Worm (Caenorhabditis elegans) whole organism, L3 larva: ENCODE data around the gene comt-3.
"Not testable (repeated sequence)": the region's sequence is repeated elsewhere in the genome, so short reads cannot be mapped to it uniquely, and the experiment has no call there.

Experiments used
- ceh-82 ChIP-seq: fragments of 150-350 bp; optimal IDR thresholded peaks from 2 replicates; lab custom pipeline; 2014; ENCODE audit warnings: missing biosample characterization, missing genetic modification characterization
- mdl-1 ChIP-seq: fragments of 150-350 bp; optimal IDR thresholded peaks from 2 replicates; lab custom pipeline; 2014; ENCODE audit warnings: missing biosample characterization, missing genetic modification characterization
- skn-1 ChIP-seq: fragments of 150-350 bp; optimal IDR thresholded peaks from 2 replicates; lab custom pipeline; 2014; ENCODE audit warnings: missing biosample characterization, missing genetic modification characterization
- unc-62 ChIP-seq: fragments of 150-350 bp; sonication (generic microtip); optimal IDR thresholded peaks from 4 replicates; lab custom pipeline; 2014; ENCODE audit warnings: missing biosample characterization, missing genetic modification reagents, missing genetic modification characterization

ce11 chrV:2085745-2086267 is 28.5 kb downstream of the comt-3 start, which contains the start of gene F36F12.3:
- not testable (repeated sequence) for TF ChIP-seq ceh-82 (tag; lab: Kevin White, UChicago); unc-62; skn-1 (tag; lab: Kevin White, UChicago); mdl-1 (tag; lab: Kevin White, UChicago)
